Worm (Caenorhabditis elegans): Measurements from ENCODE around the gene twk-6.

twk-6 gene

ce11 chrIII:4778003-4778402 lies 35.3 kb downstream of the twk-6 start, which contains the start of gene B0393.7:
Gene B0393.7, minus strand, starts transcription at chrIII:4778103.
- no peak for TF ChIP-seq daf-16 (GFP tag; optimal IDR thresholded peaks at IDR 0.05)
- TF ChIP-seq daf-16 (tag; optimal IDR thresholded peaks at IDR 0.05): peak; percentile 17
- no peak for TF ChIP-seq ces-1 (GFP tag; optimal IDR thresholded peaks at IDR 0.05)
- no peak for TF ChIP-seq saeg-2 (GFP tag; IDR thresholded peaks at IDR 0.05)
- no peak for TF ChIP-seq spr-3 (GFP tag; optimal IDR thresholded peaks at IDR 0.05)
- TF ChIP-seq daf-12 (tag; optimal IDR thresholded peaks at IDR 0.05): no peak
- no peak for TF ChIP-seq F49E8.2 (tag; optimal IDR thresholded peaks at IDR 0.05; ENCODE audit: borderline replicate concordance)
- no peak for TF ChIP-seq fkh-10 (GFP tag; optimal IDR thresholded peaks at IDR 0.05)
- peak; percentile 88 for TF ChIP-seq aha-1 (tag)
- no peak for TF ChIP-seq nhr-25 (tag; optimal IDR thresholded peaks at IDR 0.05; ENCODE audit: borderline replicate concordance, insufficient read depth)
- TF ChIP-seq F10B5.3 (tag; optimal IDR thresholded peaks at IDR 0.05): no peak

ce11 chrIII:4779855-4780254 lies 37.1 kb downstream of the twk-6 start, which contains the start of gene B0393.9:
Gene B0393.9, minus strand, starts transcription at chrIII:4780157.
- TF ChIP-seq hlh-11 (tag; optimal IDR thresholded peaks at IDR 0.05) (peak; percentile 30), pqm-1 (tag; optimal IDR thresholded peaks at IDR 0.05) (peak; percentile 12), daf-12 (tag; optimal IDR thresholded peaks at IDR 0.05) (no peak), dve-1 (tag; optimal IDR thresholded peaks at IDR 0.05; ENCODE audit: insufficient read depth) (peak; percentile 31), daf-16 (GFP tag; optimal IDR thresholded peaks at IDR 0.05) (no peak), daf-16 (tag; optimal IDR thresholded peaks at IDR 0.05) (peak; percentile 73), ceh-44 (GFP tag; IDR thresholded peaks at IDR 0.05) (no peak), nhr-28 (tag; optimal IDR thresholded peaks at IDR 0.05) (peak; percentile 35)

ce11 chrIII:4781937-4782576 lies 39.3 kb downstream of the twk-6 start, which contains the start of the genes gex-5 and C38D4.10:
Gene gex-5, minus strand, starts transcription at chrIII:4781987.
Gene C38D4.10, plus strand, starts transcription at chrIII:4782526.
- TF ChIP-seq unc-130 (GFP tag; optimal IDR thresholded peaks at IDR 0.05): peak; percentile 55

- peak; percentile 23 for TF ChIP-seq unc-130 (GFP tag; optimal IDR thresholded peaks at IDR 0.05)
- peak; percentile 19; the same call in 1 of the 2 replicates for TF ChIP-seq lin-38 (GFP tag; IDR thresholded peaks at IDR 0.05)
- 0 out of 2 replicates have a peak, but pooled peaks have one; percentile 8 for TF ChIP-seq arid-1 (GFP tag; conservative IDR thresholded peaks at IDR 0.05)
Observed at ce11 chrIII:4785131-4785530, 42.4 kb downstream of the twk-6 start, which contains the start of gene enu-3.2. Gene enu-3.2, minus strand, starts transcription at chrIII:4785235.

ce11 chrIII:4785714-4786113 lies 43.0 kb downstream of the twk-6 start, which contains the start of gene mel-28:
Gene mel-28, plus strand, starts transcription at chrIII:4786080.
- TF ChIP-seq saeg-2 (GFP tag; IDR thresholded peaks at IDR 0.05) (no peak), ceh-82 (tag; optimal IDR thresholded peaks at IDR 0.05) (no peak), daf-16 (GFP tag; optimal IDR thresholded peaks at IDR 0.05) (no peak), daf-16 (tag; optimal IDR thresholded peaks at IDR 0.05) (peak; percentile 36), dpl-1 (GFP tag; optimal IDR thresholded peaks at IDR 0.05) (peak; percentile 71), ceh-20 (GFP tag; IDR thresholded peaks at IDR 0.05) (no peak), F10B5.3 (tag; optimal IDR thresholded peaks at IDR 0.05) (no peak)

- TF ChIP-seq lin-38 (GFP tag; IDR thresholded peaks at IDR 0.05) (0 out of 2 replicates have a peak, but pooled peaks have one; percentile 25), nhr-237 (tag; optimal IDR thresholded peaks at IDR 0.05) (no peak), saeg-2 (GFP tag; IDR thresholded peaks at IDR 0.05) (no peak), lin-29 (GFP tag; IDR thresholded peaks at IDR 0.05) (no peak), unc-130 (GFP tag; optimal IDR thresholded peaks at IDR 0.05) (peak; percentile 40), mdl-1 (tag; optimal IDR thresholded peaks at IDR 0.05) (no peak), lsy-2 (tag; optimal IDR thresholded peaks at IDR 0.05) (no peak), daf-16 (GFP tag; optimal IDR thresholded peaks at IDR 0.05) (no peak), daf-16 (tag; optimal IDR thresholded peaks at IDR 0.05) (no peak), zip-2 (tag; optimal IDR thresholded peaks at IDR 0.05) (no peak), D1046.2 (GFP tag; IDR thresholded peaks at IDR 0.05) (no peak)
Observed at ce11 chrIII:4792560-4793136, 49.9 kb downstream of the twk-6 start, which contains the start of gene mip-1. Gene mip-1, plus strand, starts transcription at chrIII:4793086.
